Worm (Caenorhabditis elegans): ENCODE measurements around the gene ceh-41.

DNA sequence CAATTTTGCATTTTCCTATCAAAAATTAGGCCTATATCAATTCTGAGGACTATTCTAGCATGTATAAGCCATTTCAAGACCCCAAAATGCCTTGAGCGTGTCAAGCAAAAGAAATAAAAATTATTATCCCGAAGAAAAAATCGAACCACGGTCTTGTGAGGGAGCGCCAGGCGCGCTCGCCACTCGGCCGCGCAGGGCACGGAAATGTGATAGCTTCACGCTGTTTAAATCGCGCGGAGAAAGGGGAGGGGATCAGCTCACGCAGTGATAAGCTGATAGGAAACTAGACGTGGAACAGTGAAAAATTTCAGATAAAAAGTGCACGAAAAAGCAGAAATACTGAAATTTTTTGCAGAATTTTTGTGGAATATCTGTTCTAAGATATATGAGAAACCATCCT lies 10.8 kb downstream of the ceh-41 start:
- TF ChIP-seq flt-1 (GFP tag; IDR thresholded peaks at IDR 0.05) (peak; percentile 88), T22C8.4 (GFP tag; IDR thresholded peaks at IDR 0.05) (peak; percentile 67; the same call in 1 of the 2 replicates), ref-1 (GFP tag; conservative IDR thresholded peaks at IDR 0.05) (peak; percentile 29; the same call in 1 of the 2 replicates), klf-2 (GFP tag; conservative IDR thresholded peaks at IDR 0.05) (peak; percentile 66)
